Fruit fly (Drosophila melanogaster): ENCODE data around the gene Patr-1.

dm6 chr3R:17079859-17080255 is 36.5 kb downstream of the Patr-1 start, which contains the start of the genes Keap1 and kuk:
- no peak for TF ChIP-seq CG12605 (GFP tag; IDR thresholded peaks at IDR 0.05)
- TF ChIP-seq fd96Ca (GFP tag; IDR thresholded peaks at IDR 0.05): no peak
- TF ChIP-seq CG9948 (tag; optimal IDR thresholded peaks at IDR 0.05): peak; percentile 7
- no peak for TF ChIP-seq CG13204 (GFP tag; optimal IDR thresholded peaks at IDR 0.05)
- no peak for TF ChIP-seq EcR (GFP tag; optimal IDR thresholded peaks at IDR 0.05)
- no peak for TF ChIP-seq CG34367 (tag; optimal IDR thresholded peaks at IDR 0.05)
- TF ChIP-seq CG17806 (tag; optimal IDR thresholded peaks at IDR 0.05): no peak
- 0 out of 2 replicates have a peak, but pooled peaks have one; percentile 16 for TF ChIP-seq rn (GFP tag; IDR thresholded peaks at IDR 0.05)
- no peak for TF ChIP-seq Pif1A (GFP tag; optimal IDR thresholded peaks at IDR 0.05)
- TF ChIP-seq CG14655 (GFP tag; optimal IDR thresholded peaks at IDR 0.05): peak; percentile 13
